Worm (Caenorhabditis elegans) whole organism, L1 larva: ENCODE results near the gene Y59E9AL.36.
"Not testable (repeated sequence)": the region's sequence is repeated elsewhere in the genome, so short reads cannot be mapped to it uniquely, and the experiment has no call there.

Experiments used
- Y116A8C.19 ChIP-seq: sonication (generic microtip); optimal IDR thresholded peaks from 2 replicates; lab custom pipeline; 2016; ENCODE audit warnings: missing compliant biosample characterization, missing genetic modification characterization, borderline replicate concordance
- ces-1 ChIP-seq: fragments of 150-350 bp; optimal IDR thresholded peaks from 2 replicates; lab custom pipeline; 2014; ENCODE audit warnings: missing biosample characterization, missing genetic modification reagents, missing genetic modification characterization
- fkh-10 ChIP-seq: sonication (generic microtip); optimal IDR thresholded peaks from 2 replicates; lab custom pipeline; 2017; ENCODE audit warnings: missing biosample characterization, missing genetic modification reagents, missing genetic modification characterization
- fos-1 ChIP-seq: fragments of 150-350 bp; optimal IDR thresholded peaks from 2 replicates; lab custom pipeline; 2014; ENCODE audit warnings: missing biosample characterization, missing genetic modification characterization
- lin-13 ChIP-seq: fragments of 150-350 bp; optimal IDR thresholded peaks from 2 replicates; lab custom pipeline; 2014; ENCODE audit warnings: missing biosample characterization, missing genetic modification reagents, missing genetic modification characterization
- lin-15B ChIP-seq: fragments of 150-350 bp; sonication (generic microtip); optimal IDR thresholded peaks from 3 replicates; lab custom pipeline; 2014; ENCODE audit warnings: missing biosample characterization, missing genetic modification characterization
- lin-35 ChIP-seq, 2 experiments: fragments of 150-350 bp; optimal IDR thresholded peaks; 2 replicates each; lab custom pipeline; 2014; ENCODE audit warnings: missing biosample characterization in 2 of 2, missing genetic modification characterization in 2 of 2, missing genetic modification reagents in 2 of 2
- lir-3 ChIP-seq: sonication (generic microtip); optimal IDR thresholded peaks from 2 replicates; lab custom pipeline; 2016; ENCODE audit warnings: mild to moderate bottlenecking, missing genetic modification characterization, moderate library complexity, missing compliant biosample characterization; ENCODE audit not compliant: poor library complexity
- nhr-237 ChIP-seq: fragments of 150-350 bp; optimal IDR thresholded peaks from 2 replicates; lab custom pipeline; 2014; ENCODE audit warnings: missing biosample characterization, missing genetic modification characterization
- sox-4 ChIP-seq: sonication (generic microtip); optimal IDR thresholded peaks from 2 replicates; lab custom pipeline; 2016; ENCODE audit warnings: missing genetic modification characterization, missing compliant biosample characterization
- sptf-1 ChIP-seq: fragments of 150-350 bp; optimal IDR thresholded peaks from 2 replicates; lab custom pipeline; 2014; ENCODE audit warnings: missing biosample characterization, missing genetic modification characterization

ce11 chrIV:5225277-5225822 lies 16.1 kb upstream of the Y59E9AL.36 start, which contains the start of gene cylc-1:
- not testable (repeated sequence) for TF ChIP-seq nhr-237 (tag; lab: Kevin White, UChicago); lin-15B (tag; lab: Kevin White, UChicago); sptf-1 (tag; lab: Kevin White, UChicago); lir-3; fkh-10 (GFP tag; lab: Kevin White, UChicago); Y116A8C.19 (tag; lab: Kevin White, UChicago); lin-35 (GFP tag; optimal IDR thresholded peaks at IDR 0.05; lab: Kevin White, UChicago); sox-4 (tag; lab: Kevin White, UChicago); ces-1 (GFP tag; lab: Kevin White, UChicago); lin-13 (GFP tag; lab: Kevin White, UChicago); fos-1 (tag; lab: Kevin White, UChicago)
